Worm (Caenorhabditis elegans) whole organism, late embryonic: ENCODE results near the gene dnj-3.

Source experiments
- C38D4.7 ChIP-seq: fragments of 200-800 bp; sonication (Bioruptor generic); optimal IDR thresholded peaks from 2 replicates; lab custom pipeline; 2018; ENCODE audit warnings: mild to moderate bottlenecking, missing genetic modification characterization, moderate library complexity, missing compliant biosample characterization
- F13H6.1 ChIP-seq: sonication (generic microtip); optimal IDR thresholded peaks from 2 replicates; lab custom pipeline; 2016; ENCODE audit warnings: missing genetic modification characterization, missing compliant biosample characterization
- K02D7.2 ChIP-seq: sonication (generic microtip); optimal IDR thresholded peaks from 2 replicates; lab custom pipeline; 2017; ENCODE audit warnings: mild to moderate bottlenecking, missing genetic modification characterization, missing compliant biosample characterization
- Y22D7AL.16 ChIP-seq: sonication (generic microtip); optimal IDR thresholded peaks from 2 replicates; lab custom pipeline; 2016; ENCODE audit warnings: missing genetic modification characterization, missing compliant biosample characterization
- ceh-18 ChIP-seq: sonication (generic microtip); optimal IDR thresholded peaks from 2 replicates; lab custom pipeline; 2016; ENCODE audit warnings: missing genetic modification characterization, missing compliant biosample characterization
- ceh-19 ChIP-seq: fragments of 200-800 bp; sonication (Bioruptor generic); optimal IDR thresholded peaks from 2 replicates; lab custom pipeline; 2018; ENCODE audit warnings: mild to moderate bottlenecking, missing genetic modification characterization, missing compliant biosample characterization
- ceh-24 ChIP-seq: sonication (generic microtip); optimal IDR thresholded peaks from 2 replicates; lab custom pipeline; 2016; ENCODE audit warnings: mild to moderate bottlenecking, missing genetic modification characterization, missing compliant biosample characterization
- ceh-30 ChIP-seq: fragments of 150-350 bp; optimal IDR thresholded peaks from 2 replicates; lab custom pipeline; 2014; ENCODE audit warnings: missing biosample characterization, missing genetic modification characterization
- ceh-31 ChIP-seq: sonication (generic microtip); optimal IDR thresholded peaks from 2 replicates; lab custom pipeline; 2016; ENCODE audit warnings: missing genetic modification characterization, missing compliant biosample characterization
- ceh-34 ChIP-seq: sonication (generic microtip); optimal IDR thresholded peaks from 2 replicates; lab custom pipeline; 2016; ENCODE audit warnings: mild to moderate bottlenecking, missing genetic modification characterization, missing compliant biosample characterization
- ceh-45 ChIP-seq: fragments of 200-800 bp; sonication (Bioruptor generic); IDR thresholded peaks from 2 replicates; pipeline ENCODE4 v1.3.6; 2022; ENCODE audit warnings: missing genetic modification reagents, missing genetic modification characterization, missing compliant biosample characterization
- ceh-6 ChIP-seq: fragments of 200-800 bp; sonication (Bioruptor generic); optimal IDR thresholded peaks from 2 replicates; lab custom pipeline; 2018; ENCODE audit warnings: mild to moderate bottlenecking, missing genetic modification characterization, missing compliant biosample characterization
- dmd-4 ChIP-seq: sonication (generic microtip); optimal IDR thresholded peaks from 2 replicates; lab custom pipeline; 2016; ENCODE audit warnings: borderline replicate concordance, missing genetic modification characterization, missing compliant biosample characterization
- elt-2 ChIP-seq: sonication (generic microtip); optimal IDR thresholded peaks from 2 replicates; lab custom pipeline; 2016; ENCODE audit warnings: missing genetic modification reagents, missing genetic modification characterization, missing compliant biosample characterization
- elt-4 ChIP-seq: sonication (generic microtip); optimal IDR thresholded peaks from 2 replicates; lab custom pipeline; 2016; ENCODE audit warnings: missing genetic modification characterization, missing compliant biosample characterization
- eyg-1 ChIP-seq: sonication (generic microtip); optimal IDR thresholded peaks from 2 replicates; lab custom pipeline; 2016; ENCODE audit warnings: missing genotype, missing genetic modification characterization, missing compliant biosample characterization
- fax-1 ChIP-seq: sonication (generic microtip); optimal IDR thresholded peaks from 2 replicates; lab custom pipeline; 2016; ENCODE audit warnings: missing genotype, missing genetic modification characterization, missing compliant biosample characterization
- fkh-10 ChIP-seq: fragments of 150-350 bp; optimal IDR thresholded peaks from 2 replicates; lab custom pipeline; 2014; ENCODE audit warnings: missing biosample characterization, missing genetic modification reagents, missing genetic modification characterization
- hlh-15 ChIP-seq: sonication (generic microtip); optimal IDR thresholded peaks from 2 replicates; lab custom pipeline; 2016; ENCODE audit warnings: missing genetic modification characterization, missing compliant biosample characterization
- hlh-6 ChIP-seq: sonication (generic microtip); optimal IDR thresholded peaks from 2 replicates; lab custom pipeline; 2016; ENCODE audit warnings: missing genotype, missing genetic modification characterization, missing compliant biosample characterization
- lin-11 ChIP-seq: fragments of 200-800 bp; sonication (Bioruptor generic); optimal IDR thresholded peaks from 2 replicates; lab custom pipeline; 2018; ENCODE audit warnings: mild to moderate bottlenecking, missing genetic modification characterization, missing compliant biosample characterization
- madf-2 ChIP-seq: sonication (generic microtip); optimal IDR thresholded peaks from 2 replicates; lab custom pipeline; 2017; ENCODE audit warnings: missing genetic modification characterization, missing compliant biosample characterization
- mec-3 ChIP-seq: sonication (generic microtip); optimal IDR thresholded peaks from 2 replicates; lab custom pipeline; 2016; ENCODE audit warnings: borderline replicate concordance, missing genetic modification characterization, missing compliant biosample characterization
- nfya-1 ChIP-seq: sonication (generic microtip); optimal IDR thresholded peaks from 2 replicates; lab custom pipeline; 2017; ENCODE audit warnings: missing genetic modification characterization, mild to moderate bottlenecking, missing compliant biosample characterization, antibody characterized with exemption, moderate library complexity
- odd-2 ChIP-seq: sonication (generic microtip); optimal IDR thresholded peaks from 2 replicates; lab custom pipeline; 2017; ENCODE audit warnings: antibody characterized with exemption, mild to moderate bottlenecking, missing genetic modification characterization, missing compliant biosample characterization
- pat-9 ChIP-seq: fragments of 200-800 bp; sonication (Bioruptor generic); optimal IDR thresholded peaks from 2 replicates; lab custom pipeline; 2018; ENCODE audit warnings: mild to moderate bottlenecking, missing genetic modification characterization, moderate library complexity, missing compliant biosample characterization
- pax-1 ChIP-seq: fragments of 150-350 bp; optimal IDR thresholded peaks from 2 replicates; lab custom pipeline; 2014; ENCODE audit warnings: missing biosample characterization, missing genetic modification characterization
- pros-1 ChIP-seq: fragments of 150-350 bp; optimal IDR thresholded peaks from 2 replicates; lab custom pipeline; 2014; ENCODE audit warnings: missing biosample characterization, missing genetic modification reagents, missing genetic modification characterization
- sox-2 ChIP-seq: fragments of 200-800 bp; sonication (Bioruptor generic); IDR thresholded peaks from 2 replicates; pipeline ENCODE4 v1.3.6; 2022; ENCODE audit warnings: missing genetic modification reagents, missing genetic modification characterization, missing compliant biosample characterization
- sox-4 ChIP-seq: sonication (generic microtip); optimal IDR thresholded peaks from 2 replicates; lab custom pipeline; 2017; ENCODE audit warnings: mild to moderate bottlenecking, missing genetic modification characterization, inconsistent platforms, missing compliant biosample characterization
- syd-9 ChIP-seq: sonication (generic microtip); optimal IDR thresholded peaks from 2 replicates; lab custom pipeline; 2016; ENCODE audit warnings: mild to moderate bottlenecking, missing genetic modification characterization, moderate library complexity, missing compliant biosample characterization
- tbx-2 ChIP-seq: sonication (generic microtip); optimal IDR thresholded peaks from 2 replicates; lab custom pipeline; 2016; ENCODE audit warnings: missing genetic modification characterization, missing compliant biosample characterization
- unc-3 ChIP-seq, 2 experiments: fragments of 200-800 bp in 1 of 2; sonication (Bioruptor generic) in 1 of 2; sonication (generic microtip) in 1 of 2; conservative IDR thresholded peaks in 1 of 2; optimal IDR thresholded peaks in 1 of 2; 2 replicates each; pipeline versions ENCODE4 v1.3.6 to Lab custom; 2016 to 2022; ENCODE audit warnings: missing compliant biosample characterization in 2 of 2, missing genetic modification characterization in 2 of 2, missing genetic modification reagents in 1 of 2
- unc-42 ChIP-seq: sonication (generic microtip); optimal IDR thresholded peaks from 2 replicates; lab custom pipeline; 2016; ENCODE audit warnings: missing genotype, missing genetic modification characterization, missing compliant biosample characterization
- zip-5 ChIP-seq: sonication (generic microtip); optimal IDR thresholded peaks from 2 replicates; lab custom pipeline; 2016; ENCODE audit warnings: missing genetic modification characterization, missing compliant biosample characterization

dnj-3 gene

DNA sequence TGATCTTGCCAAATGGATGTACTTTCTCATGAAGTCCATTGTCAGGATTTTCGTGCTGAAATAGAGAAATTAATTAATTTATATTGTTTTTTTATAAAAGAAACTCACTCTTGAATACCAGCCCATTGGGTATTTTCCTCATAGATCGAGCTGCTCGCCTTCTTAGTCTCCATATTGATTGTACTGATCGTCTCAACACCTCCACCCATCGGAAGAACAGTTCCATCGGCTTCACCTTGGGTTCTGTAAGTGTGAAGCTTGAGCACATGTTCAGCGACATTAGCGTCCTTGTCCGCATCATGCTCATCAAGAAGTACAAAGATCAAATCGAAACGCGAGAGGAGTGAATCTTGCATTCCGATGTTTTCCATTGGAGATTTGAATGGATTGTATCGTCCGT lies 10.8 kb upstream of the dnj-3 start:
- TF ChIP-seq fkh-10 (GFP tag; lab: Kevin White, UChicago): no peak
- no peak for TF ChIP-seq elt-4
- TF ChIP-seq ceh-31: no peak
- no peak for TF ChIP-seq pax-1 (tag; lab: Kevin White, UChicago)
- TF ChIP-seq odd-2 (tag; lab: Kevin White, UChicago): no peak
- TF ChIP-seq hlh-6 (tag; lab: Kevin White, UChicago): no peak
- TF ChIP-seq sox-4 (tag; lab: Kevin White, UChicago): no peak
- TF ChIP-seq dmd-4: no peak
- no peak for TF ChIP-seq unc-42 (tag; lab: Kevin White, UChicago)
- no peak for TF ChIP-seq nfya-1 (tag; lab: Kevin White, UChicago)
- TF ChIP-seq lin-11 (tag; lab: Kevin White, UChicago): no peak
- TF ChIP-seq zip-5 (tag; lab: Kevin White, UChicago): no peak
- no peak for TF ChIP-seq syd-9

- no peak for TF ChIP-seq Y22D7AL.16 (tag; lab: Kevin White, UChicago)
- no peak for TF ChIP-seq fkh-10 (GFP tag; lab: Kevin White, UChicago)
- no peak for TF ChIP-seq sox-2
Measured at ce11 chrV:15058423-15058822, 10.1 kb upstream of the dnj-3 start.

- TF ChIP-seq ceh-34 (tag; lab: Kevin White, UChicago) (no peak), ceh-31 (no peak), elt-2 (tag; lab: Kevin White, UChicago) (no peak), nfya-1 (tag; lab: Kevin White, UChicago) (no peak)
Measured at ce11 chrV:15058965-15059364, 9.5 kb upstream of the dnj-3 start.

- no peak for TF ChIP-seq ceh-18 (tag; lab: Kevin White, UChicago)
- no peak for TF ChIP-seq elt-4
- TF ChIP-seq ceh-30 (tag; lab: Kevin White, UChicago): no peak
- no peak for TF ChIP-seq unc-3 (GFP tag; conservative IDR thresholded peaks at IDR 0.05; lab: Robert Waterston, UW)
- TF ChIP-seq unc-3 (tag; optimal IDR thresholded peaks at IDR 0.05; lab: Kevin White, UChicago): no peak
- TF ChIP-seq odd-2 (tag; lab: Kevin White, UChicago): no peak
- no peak for TF ChIP-seq hlh-15 (tag; lab: Kevin White, UChicago)
- no peak for TF ChIP-seq ceh-19
- no peak for TF ChIP-seq pros-1 (tag; lab: Kevin White, UChicago)
- no peak for TF ChIP-seq K02D7.2 (tag; lab: Kevin White, UChicago)
- TF ChIP-seq unc-42 (tag; lab: Kevin White, UChicago): no peak
- TF ChIP-seq, all 69 proteins: peak for 0
Measured at ce11 chrV:15059534-15059933, 8.9 kb upstream of the dnj-3 start, which contains the start of the genes mcm-3 and C25D7.15. TSS of gene mcm-3 (minus strand) at chrV:15059599. TSS of gene C25D7.15 (plus strand) at chrV:15059808.

ce11 chrV:15060595-15060994 lies 7.9 kb upstream of the dnj-3 start:
- no peak for TF ChIP-seq ceh-45 (GFP tag; lab: Robert Waterston, UW)
- TF ChIP-seq ceh-31: no peak
- TF ChIP-seq elt-4: no peak
- TF ChIP-seq unc-3 (GFP tag; conservative IDR thresholded peaks at IDR 0.05; lab: Robert Waterston, UW): no peak
- TF ChIP-seq unc-3 (tag; optimal IDR thresholded peaks at IDR 0.05; lab: Kevin White, UChicago): no peak
- no peak for TF ChIP-seq dmd-4
- TF ChIP-seq sox-2: no peak
- TF ChIP-seq pat-9: no peak
- no peak for TF ChIP-seq ceh-6 (GFP tag; lab: Kevin White, UChicago)
- TF ChIP-seq hlh-6 (tag; lab: Kevin White, UChicago): no peak
- TF ChIP-seq lin-11 (tag; lab: Kevin White, UChicago): no peak
- TF ChIP-seq C38D4.7 (GFP tag; lab: Kevin White, UChicago): no peak
- TF ChIP-seq ceh-30 (tag; lab: Kevin White, UChicago): no peak
- no peak for TF ChIP-seq tbx-2 (tag; lab: Kevin White, UChicago)
- no peak for TF ChIP-seq ceh-18 (tag; lab: Kevin White, UChicago)
- TF ChIP-seq, all 69 proteins: peak for 0

DNA sequence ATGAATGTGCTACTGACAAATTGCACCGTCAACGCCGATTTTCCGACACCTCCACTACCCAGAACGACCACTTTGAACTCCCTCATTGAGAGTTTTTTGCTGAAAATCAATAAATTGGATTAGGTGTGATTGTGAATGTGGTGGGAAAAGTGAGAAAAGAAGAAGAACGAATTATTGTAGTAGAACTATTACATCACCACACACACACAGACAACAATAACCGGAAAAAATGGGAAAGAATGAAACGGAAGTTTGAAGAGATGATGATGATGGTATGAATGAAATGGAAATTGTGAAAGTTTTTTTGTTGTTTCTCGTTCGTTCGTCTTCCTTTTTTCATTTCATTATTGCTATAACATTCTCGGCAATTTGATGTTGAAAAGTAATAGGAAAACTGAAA lies 4.5 kb upstream of the dnj-3 start, which contains the start of gene rap-2:
TSS of gene rap-2 (minus strand) at position 101 of the 400 bp plus-strand sequence.
- TF ChIP-seq eyg-1 (tag; lab: Kevin White, UChicago) (no peak), pros-1 (tag; lab: Kevin White, UChicago) (no peak), fax-1 (no peak), Y22D7AL.16 (tag; lab: Kevin White, UChicago) (no peak), K02D7.2 (tag; lab: Kevin White, UChicago) (no peak), mec-3 (tag; lab: Kevin White, UChicago) (no peak), madf-2 (tag; lab: Kevin White, UChicago) (no peak), ceh-30 (tag; lab: Kevin White, UChicago) (no peak), ceh-24 (tag; lab: Kevin White, UChicago) (no peak), F13H6.1 (no peak)
